Fruit fly (Drosophila melanogaster) whole organism, prepupa: ENCODE results near the gene CG11586.

Source experiments
- Blimp-1 ChIP-seq: fragments of 200-800 bp; sonication (Bioruptor generic); optimal IDR thresholded peaks from 3 replicates; lab custom pipeline; 2017; ENCODE audit warnings: missing biosample characterization, missing genetic modification characterization, mild to moderate bottlenecking, moderate library complexity, missing genetic modification reagents
- CG11294 ChIP-seq: fragments of 200-800 bp; sonication (Bioruptor generic); IDR thresholded peaks from 2 replicates; pipeline ENCODE4 v1.3.6; 2022; ENCODE audit warnings: missing biosample characterization, missing genetic modification characterization
- CG11762 ChIP-seq: fragments of 200-800 bp; sonication (Bioruptor generic); optimal IDR thresholded peaks from 3 replicates; lab custom pipeline; 2016; ENCODE audit warnings: missing biosample characterization, missing genetic modification characterization; ENCODE audit not compliant: insufficient read depth
- CG11902 ChIP-seq: fragments of 200-800 bp; sonication (Bioruptor generic); optimal IDR thresholded peaks from 3 replicates; lab custom pipeline; 2016; ENCODE audit warnings: missing biosample characterization, missing genetic modification characterization
- CG15336 ChIP-seq: fragments of 200-800 bp; sonication (Bioruptor generic); IDR thresholded peaks from 2 replicates; pipeline ENCODE4 v1.3.6; 2022; ENCODE audit warnings: missing biosample characterization, missing genetic modification characterization
- CG1621 ChIP-seq: fragments of 200-800 bp; sonication (Bioruptor generic); optimal IDR thresholded peaks from 3 replicates; lab custom pipeline; 2018; ENCODE audit warnings: missing biosample characterization, mild to moderate bottlenecking, missing genetic modification characterization
- CG16779 ChIP-seq: fragments of 200-800 bp; sonication (Bioruptor generic); optimal IDR thresholded peaks from 3 replicates; lab custom pipeline; 2017; ENCODE audit warnings: missing biosample characterization, mild to moderate bottlenecking, missing genetic modification characterization
- CG3032 ChIP-seq: fragments of 200-800 bp; optimal IDR thresholded peaks from 2 replicates; lab custom pipeline; 2019; ENCODE audit warnings: missing biosample characterization, mild to moderate bottlenecking, missing genetic modification characterization, moderate library complexity
- CG31627 ChIP-seq: fragments of 200-800 bp; sonication (Bioruptor generic); optimal IDR thresholded peaks from 3 replicates; lab custom pipeline; 2016; ENCODE audit warnings: missing biosample characterization, missing genetic modification characterization
- CG32006 ChIP-seq: fragments of 200-800 bp; sonication (Bioruptor generic); optimal IDR thresholded peaks from 3 replicates; lab custom pipeline; 2017; ENCODE audit warnings: missing biosample characterization, mild to moderate bottlenecking, missing genetic modification characterization
- CG3919 ChIP-seq: fragments of 200-800 bp; sonication (Bioruptor generic); optimal IDR thresholded peaks from 3 replicates; lab custom pipeline; 2016; ENCODE audit warnings: missing biosample characterization, missing genetic modification characterization
- CG4318 ChIP-seq: fragments of 200-800 bp; sonication (Bioruptor generic); optimal IDR thresholded peaks from 3 replicates; lab custom pipeline; 2017; ENCODE audit warnings: missing biosample characterization, mild to moderate bottlenecking, missing genetic modification characterization
- CG6163 ChIP-seq: fragments of 200-800 bp; sonication (Bioruptor generic); IDR thresholded peaks from 3 replicates; pipeline ENCODE4 v1.3.6; 2022; ENCODE audit warnings: missing biosample characterization, missing genetic modification characterization
- CG6792 ChIP-seq: fragments of 200-800 bp; sonication (Bioruptor generic); optimal IDR thresholded peaks from 3 replicates; lab custom pipeline; 2016; ENCODE audit warnings: missing biosample characterization, missing genetic modification characterization
- CG6808 ChIP-seq: fragments of 200-800 bp; sonication (Bioruptor generic); optimal IDR thresholded peaks from 3 replicates; lab custom pipeline; 2017; ENCODE audit warnings: missing biosample characterization, missing genetic modification characterization, mild to moderate bottlenecking, moderate library complexity, missing genetic modification reagents
- CG6854 ChIP-seq: fragments of 200-800 bp; sonication (Bioruptor generic); optimal IDR thresholded peaks from 2 replicates; lab custom pipeline; 2017; ENCODE audit warnings: missing biosample characterization, mild to moderate bottlenecking, missing genetic modification characterization
- CG7368 ChIP-seq: fragments of 200-800 bp; sonication (Bioruptor generic); optimal IDR thresholded peaks from 3 replicates; lab custom pipeline; 2016; ENCODE audit warnings: missing biosample characterization, missing genetic modification characterization
- CG8119 ChIP-seq: fragments of 200-800 bp; sonication (Bioruptor generic); IDR thresholded peaks from 3 replicates; pipeline ENCODE4 v1.3.6; 2022; ENCODE audit warnings: missing biosample characterization, missing genetic modification characterization
- CG8319 ChIP-seq: fragments of 200-800 bp; sonication (Bioruptor generic); optimal IDR thresholded peaks from 3 replicates; lab custom pipeline; 2016; ENCODE audit warnings: missing biosample characterization, missing genetic modification characterization
- CG8632 ChIP-seq: fragments of 200-800 bp; sonication (Bioruptor generic); optimal IDR thresholded peaks from 3 replicates; lab custom pipeline; 2016; ENCODE audit warnings: missing biosample characterization, missing genetic modification characterization
- CG9139 ChIP-seq: fragments of 200-800 bp; sonication (Bioruptor generic); optimal IDR thresholded peaks from 3 replicates; lab custom pipeline; 2017; ENCODE audit warnings: missing biosample characterization, mild to moderate bottlenecking, missing genetic modification characterization
- Eip75B ChIP-seq: fragments of 200-800 bp; sonication (Bioruptor generic); optimal IDR thresholded peaks from 3 replicates; lab custom pipeline; 2016; ENCODE audit warnings: missing biosample characterization, missing genetic modification characterization
- Ets96B ChIP-seq: fragments of 200-800 bp; optimal IDR thresholded peaks from 2 replicates; lab custom pipeline; 2019; ENCODE audit warnings: missing biosample characterization, mild to moderate bottlenecking, missing genetic modification characterization, moderate library complexity
- Gug ChIP-seq: fragments of 200-800 bp; sonication (Bioruptor generic); IDR thresholded peaks from 2 replicates; pipeline ENCODE4 v1.3.6; 2022; ENCODE audit warnings: missing biosample characterization, missing genetic modification characterization
- Hr38 ChIP-seq: sonication (Bioruptor generic); optimal IDR thresholded peaks from 2 replicates; lab custom pipeline; 2016; ENCODE audit warnings: missing biosample characterization, missing genetic modification characterization
- Lpt ChIP-seq: fragments of 200-800 bp; sonication (Bioruptor generic); optimal IDR thresholded peaks from 3 replicates; lab custom pipeline; 2016; ENCODE audit warnings: missing biosample characterization, missing genetic modification characterization
- Met ChIP-seq: fragments of 200-800 bp; sonication (Bioruptor generic); optimal IDR thresholded peaks from 3 replicates; lab custom pipeline; 2016; ENCODE audit warnings: missing biosample characterization, missing genetic modification characterization
- OdsH ChIP-seq: fragments of 200-800 bp; sonication (Bioruptor generic); optimal IDR thresholded peaks from 3 replicates; lab custom pipeline; 2016; ENCODE audit warnings: missing biosample characterization, missing genetic modification characterization
- Smox ChIP-seq: fragments of 200-800 bp; sonication (Bioruptor generic); optimal IDR thresholded peaks from 3 replicates; lab custom pipeline; 2016; ENCODE audit warnings: missing biosample characterization, missing genetic modification characterization
- Sox102F ChIP-seq: fragments of 200-800 bp; sonication (Bioruptor generic); optimal IDR thresholded peaks from 2 replicates; lab custom pipeline; 2016; ENCODE audit warnings: missing biosample characterization, mild to moderate bottlenecking, missing genetic modification characterization
- Sox15 ChIP-seq: fragments of 200-800 bp; sonication (Bioruptor generic); optimal IDR thresholded peaks from 3 replicates; lab custom pipeline; 2016; ENCODE audit warnings: missing biosample characterization, missing genetic modification characterization
- acj6 ChIP-seq: fragments of 200-800 bp; sonication (Bioruptor generic); optimal IDR thresholded peaks from 3 replicates; lab custom pipeline; 2016; ENCODE audit warnings: missing biosample characterization, missing genetic modification characterization
- cyc ChIP-seq: fragments of 200-800 bp; sonication (Bioruptor generic); optimal IDR thresholded peaks from 3 replicates; lab custom pipeline; 2016; ENCODE audit warnings: missing biosample characterization, missing genetic modification characterization
- dac ChIP-seq: fragments of 200-800 bp; sonication (Bioruptor generic); optimal IDR thresholded peaks from 2 replicates; lab custom pipeline; 2017; ENCODE audit warnings: missing biosample characterization, mild to moderate bottlenecking, missing genetic modification characterization
- dsx ChIP-seq: fragments of 200-800 bp; optimal IDR thresholded peaks from 3 replicates; lab custom pipeline; 2019; ENCODE audit warnings: missing biosample characterization, mild to moderate bottlenecking, missing genetic modification characterization, moderate library complexity; ENCODE audit not compliant: poor library complexity, severe bottlenecking
- eg ChIP-seq: fragments of 200-800 bp; sonication (Bioruptor generic); IDR thresholded peaks from 3 replicates; pipeline ENCODE4 v1.3.6; 2022; ENCODE audit warnings: missing biosample characterization, missing genetic modification characterization
- esn ChIP-seq: fragments of 200-800 bp; sonication (Bioruptor generic); optimal IDR thresholded peaks from 2 replicates; lab custom pipeline; 2016; ENCODE audit warnings: missing biosample characterization, mild to moderate bottlenecking, missing genetic modification characterization, moderate library complexity
- fd59A ChIP-seq: fragments of 200-800 bp; sonication (Bioruptor generic); optimal IDR thresholded peaks from 2 replicates; lab custom pipeline; 2017; ENCODE audit warnings: missing biosample characterization, mild to moderate bottlenecking, missing genetic modification characterization, missing genetic modification reagents
- fkh ChIP-seq: fragments of 200-800 bp; sonication (Bioruptor generic); optimal IDR thresholded peaks from 3 replicates; lab custom pipeline; 2017; ENCODE audit warnings: missing biosample characterization, mild to moderate bottlenecking, missing genetic modification characterization, moderate library complexity
- lz ChIP-seq: fragments of 200-800 bp; sonication (Bioruptor generic); optimal IDR thresholded peaks from 3 replicates; lab custom pipeline; 2016; ENCODE audit warnings: missing biosample characterization, missing genetic modification characterization
- net ChIP-seq: fragments of 200-800 bp; sonication (Bioruptor generic); optimal IDR thresholded peaks from 3 replicates; lab custom pipeline; 2016; ENCODE audit warnings: missing biosample characterization, missing genetic modification characterization
- pdm3 ChIP-seq: fragments of 200-800 bp; sonication (Bioruptor generic); optimal IDR thresholded peaks from 3 replicates; lab custom pipeline; 2016; ENCODE audit warnings: missing biosample characterization, missing genetic modification characterization
- salr ChIP-seq, 2 experiments: fragments of 200-800 bp; sonication (Bioruptor generic); optimal IDR thresholded peaks; 3 replicates each; lab custom pipeline; 2016 to 2018; ENCODE audit warnings: missing biosample characterization in 2 of 2, missing genetic modification characterization in 2 of 2, mild to moderate bottlenecking in 1 of 2
- spab ChIP-seq: fragments of 200-800 bp; sonication (Bioruptor generic); optimal IDR thresholded peaks from 2 replicates; lab custom pipeline; 2017; ENCODE audit warnings: missing biosample characterization, mild to moderate bottlenecking, missing genetic modification characterization, missing genetic modification reagents
- ss ChIP-seq, 2 experiments: fragments of 200-800 bp; sonication (Bioruptor generic); optimal IDR thresholded peaks; 2 replicates in 1 of 2; 3 replicates in 1 of 2; lab custom pipeline; 2017 to 2018; ENCODE audit warnings: mild to moderate bottlenecking in 2 of 2, missing biosample characterization in 2 of 2, missing genetic modification characterization in 2 of 2, moderate library complexity in 1 of 2
- topi ChIP-seq: fragments of 200-800 bp; sonication (Bioruptor generic); optimal IDR thresholded peaks from 3 replicates; lab custom pipeline; 2016; ENCODE audit warnings: missing biosample characterization, missing genetic modification characterization

The CG11586 gene

DNA sequence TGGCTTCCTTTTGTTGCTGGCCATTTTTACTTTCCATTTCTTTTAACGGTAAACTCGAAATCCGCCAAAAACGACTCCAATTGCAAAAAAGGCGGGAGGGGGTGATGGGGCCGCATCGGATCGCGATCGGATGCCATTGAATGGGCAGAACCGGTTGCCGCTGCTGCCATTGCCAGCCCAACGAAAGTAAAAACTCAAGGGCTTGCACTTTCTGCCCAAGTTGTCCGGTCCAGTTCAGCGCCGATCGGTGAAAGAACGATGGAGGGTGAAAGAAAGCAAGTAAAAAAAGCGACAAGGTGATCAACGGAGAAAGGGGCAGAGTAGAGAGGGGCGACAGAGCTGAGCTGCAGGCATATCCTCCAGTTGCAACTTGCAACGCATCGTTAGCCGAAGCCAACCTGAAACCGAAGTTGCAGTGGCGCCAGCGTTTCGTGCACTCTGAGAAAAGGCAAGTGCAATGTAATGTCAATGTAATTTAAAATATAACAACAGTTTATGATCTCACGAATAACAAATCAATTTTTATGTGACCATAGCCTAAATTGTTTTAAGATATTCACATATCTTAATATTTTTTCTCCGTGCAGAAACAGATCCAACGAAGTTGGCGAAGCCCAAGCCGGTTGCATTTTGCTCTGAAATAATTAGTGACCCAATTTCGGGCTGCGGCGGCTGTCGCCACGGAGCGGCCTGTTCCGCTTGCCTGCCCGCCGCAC lies 42.1 kb upstream of the CG11586 start (continued):
- TF ChIP-seq CG15336 (GFP tag; lab: Robert Waterston, UW) (peak; percentile 98), dsx (GFP tag; lab: Kevin White, UChicago) (peak; percentile 73), fd59A (GFP tag; lab: Kevin White, UChicago) (peak; percentile 59), OdsH (GFP tag; lab: Kevin White, UChicago) (peak; percentile 88), Gug (peak; percentile 84), CG6163 (GFP tag; lab: Robert Waterston, UW) (peak; percentile 96), Ets96B (peak; percentile 74), salr (GFP tag; optimal IDR thresholded peaks at IDR 0.05; lab: Kevin White, UChicago) (peak; percentile 21 to 81), CG9139 (GFP tag; lab: Kevin White, UChicago) (peak; percentile 39), CG4318 (GFP tag; lab: Kevin White, UChicago) (peak; percentile 82), net (GFP tag; lab: Kevin White, UChicago) (peak; percentile 91), Met (GFP tag; lab: Kevin White, UChicago) (peak; percentile 91), fkh (no peak), CG6808 (GFP tag; lab: Kevin White, UChicago) (peak; percentile 50), CG8119 (GFP tag; lab: Robert Waterston, UW) (peak; percentile 97), Sox102F (GFP tag; lab: Kevin White, UChicago) (peak; percentile 81), CG3919 (GFP tag; lab: Kevin White, UChicago) (peak; percentile 92), CG31627 (peak; percentile 87), CG11294 (GFP tag; lab: Robert Waterston, UW) (peak; percentile 82), CG6854 (peak; percentile 92)

DNA sequence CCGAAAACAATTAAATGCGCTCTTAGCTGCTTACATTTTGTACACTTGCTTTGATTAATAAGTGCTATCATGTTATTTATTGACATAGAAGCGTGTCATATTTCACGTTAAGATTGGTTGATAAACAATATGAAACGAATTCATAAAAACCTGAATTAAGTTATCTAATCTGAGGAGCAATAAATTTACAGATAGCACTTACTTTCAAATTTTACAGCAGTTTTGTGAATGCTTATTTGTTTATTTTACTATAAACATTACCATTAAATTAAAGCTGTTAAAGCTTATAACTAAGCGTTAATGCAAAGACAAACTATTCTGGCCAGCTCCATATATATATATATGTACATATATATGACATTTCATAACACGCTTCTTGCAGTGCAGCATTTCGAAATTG lies 39.8 kb upstream of the CG11586 start:
- no peak for TF ChIP-seq CG6854
- TF ChIP-seq dac, result no peak
- TF ChIP-seq Gug, result no peak
- TF ChIP-seq CG6792, result no peak
- no peak for TF ChIP-seq net (GFP tag; lab: Kevin White, UChicago)
- no peak for TF ChIP-seq CG11902 (GFP tag; lab: Kevin White, UChicago)
- TF ChIP-seq Hr38, result no peak
- no peak for TF ChIP-seq lz (GFP tag; lab: Kevin White, UChicago)
- TF ChIP-seq Met (GFP tag; lab: Kevin White, UChicago), result no peak
- peak; percentile 51 for TF ChIP-seq CG4318 (GFP tag; lab: Kevin White, UChicago)
- no peak for TF ChIP-seq salr (GFP tag; optimal IDR thresholded peaks at IDR 0.05; lab: Kevin White, UChicago)
- TF ChIP-seq CG6163 (GFP tag; lab: Robert Waterston, UW), result no peak
- TF ChIP-seq fd59A (GFP tag; lab: Kevin White, UChicago), result no peak
- no peak for TF ChIP-seq acj6 (GFP tag; lab: Kevin White, UChicago)
- TF ChIP-seq CG8632 (GFP tag; lab: Kevin White, UChicago), result no peak
- 0 out of 2 replicates have a peak, but pooled peaks have one; percentile 34 for TF ChIP-seq CG15336 (GFP tag; lab: Robert Waterston, UW)
- TF ChIP-seq pdm3 (GFP tag; lab: Kevin White, UChicago), result no peak
- TF ChIP-seq CG7368, result no peak
- TF ChIP-seq CG8119 (GFP tag; lab: Robert Waterston, UW), result peak; percentile 44; the same call in 2 of the 3 replicates
- TF ChIP-seq Eip75B (GFP tag; lab: Kevin White, UChicago), result no peak
- no peak for TF ChIP-seq dsx (GFP tag; lab: Kevin White, UChicago)
- no peak for TF ChIP-seq Lpt (GFP tag; lab: Kevin White, UChicago)
- no peak for TF ChIP-seq spab (GFP tag; lab: Kevin White, UChicago)
- TF ChIP-seq fkh, result no peak
- no peak for TF ChIP-seq CG3032 (tag; lab: Kevin White, UChicago)
- TF ChIP-seq esn (GFP tag; lab: Kevin White, UChicago), result no peak
- no peak for TF ChIP-seq eg
- no peak for TF ChIP-seq Smox
- no peak for TF ChIP-seq ss (GFP tag; optimal IDR thresholded peaks at IDR 0.05; lab: Kevin White, UChicago)
- no peak for TF ChIP-seq CG11294 (GFP tag; lab: Robert Waterston, UW)
- no peak for TF ChIP-seq Sox102F (GFP tag; lab: Kevin White, UChicago)
- no peak for TF ChIP-seq CG8319
- TF ChIP-seq CG32006 (GFP tag; lab: Kevin White, UChicago), result peak; percentile 65
- no peak for TF ChIP-seq cyc (GFP tag; lab: Kevin White, UChicago)
- no peak for TF ChIP-seq Sox15 (GFP tag; lab: Kevin White, UChicago)
- no peak for TF ChIP-seq CG31627
- TF ChIP-seq CG16779 (tag; lab: Kevin White, UChicago), result no peak
- no peak for TF ChIP-seq Blimp-1 (GFP tag; lab: Kevin White, UChicago)
- no peak for TF ChIP-seq CG1621 (tag; lab: Kevin White, UChicago)
- no peak for TF ChIP-seq CG11762 (GFP tag; lab: Kevin White, UChicago)
- TF ChIP-seq topi, result no peak
